Worm (Caenorhabditis elegans): Measurements from ENCODE around the gene F54H5.3.
"Not testable (repeated sequence)": the region's sequence is repeated elsewhere in the genome, so short reads cannot be mapped to it uniquely, and the experiment has no call there.

F54H5.3 gene

ce11 chrII:6616770-6617169 lies 5.2 kb upstream of the F54H5.3 start, which contains the start of gene klf-3:
Gene klf-3 (plus strand): TSS chrII:6616878.
- TF ChIP-seq F44E2.7 (GFP tag; IDR thresholded peaks at IDR 0.05) (no peak), zfp-2 (tag; optimal IDR thresholded peaks at IDR 0.05) (no peak), fkh-10 (GFP tag; optimal IDR thresholded peaks at IDR 0.05) (no peak), cey-2 (tag; optimal IDR thresholded peaks at IDR 0.05; ENCODE audit: borderline replicate concordance, insufficient read depth) (no peak), saeg-2 (GFP tag; IDR thresholded peaks at IDR 0.05) (no peak), ceh-62 (tag; optimal IDR thresholded peaks at IDR 0.05) (no peak)

ce11 chrII:6619007-6619406 lies 3.0 kb upstream of the F54H5.3 start:
- TF ChIP-seq skn-1 (tag; optimal IDR thresholded peaks at IDR 0.05) = no peak
- no peak for TF ChIP-seq zag-1 (tag; optimal IDR thresholded peaks at IDR 0.05)
- TF ChIP-seq jun-1 (tag; optimal IDR thresholded peaks at IDR 0.05) = no peak
- peak; percentile 37 for TF ChIP-seq nhr-28 (tag; optimal IDR thresholded peaks at IDR 0.05)
- no peak for TF ChIP-seq hif-1 (tag; optimal IDR thresholded peaks at IDR 0.05)
- TF ChIP-seq aha-1 (tag) = peak; percentile 23
- TF ChIP-seq hlh-30 (tag; optimal IDR thresholded peaks at IDR 0.05; ENCODE audit: insufficient read depth) = no peak
- no peak for TF ChIP-seq php-3 (GFP tag; IDR thresholded peaks at IDR 0.05)
- TF ChIP-seq nhr-76 (tag; optimal IDR thresholded peaks at IDR 0.05) = no peak
- TF ChIP-seq hlh-11 (tag; optimal IDR thresholded peaks at IDR 0.05) = peak; percentile 19
- no peak for TF ChIP-seq zfp-3 (GFP tag; conservative IDR thresholded peaks at IDR 0.05)
- no peak for TF ChIP-seq nhr-25 (tag; optimal IDR thresholded peaks at IDR 0.05; ENCODE audit: borderline replicate concordance, insufficient read depth)
- no peak for TF ChIP-seq daf-12 (tag; optimal IDR thresholded peaks at IDR 0.05)
- TF ChIP-seq lin-29 (GFP tag; IDR thresholded peaks at IDR 0.05) = no peak
- TF ChIP-seq ceh-28 (tag; optimal IDR thresholded peaks at IDR 0.05) = no peak
- peak in 1 of 2 experiments; percentile 18 for TF ChIP-seq mdl-1 (tag; optimal IDR thresholded peaks at IDR 0.05)
- TF ChIP-seq daf-8 (GFP tag; IDR thresholded peaks at IDR 0.05) = no peak
- peak in 1 of 2 experiments; percentile 39 for TF ChIP-seq unc-62 (GFP tag; optimal IDR thresholded peaks at IDR 0.05 in 1 of 2)
- TF ChIP-seq unc-62 (tag; optimal IDR thresholded peaks at IDR 0.05) = no peak
- no peak for TF ChIP-seq tag-97 (GFP tag; IDR thresholded peaks at IDR 0.05)
- no peak for TF ChIP-seq lin-38 (GFP tag; IDR thresholded peaks at IDR 0.05)
- peak; percentile 19 for TF ChIP-seq cey-2 (tag; optimal IDR thresholded peaks at IDR 0.05; ENCODE audit: borderline replicate concordance, insufficient read depth)
- 0 out of 2 replicates have a peak, but pooled peaks have one; percentile 38 for TF ChIP-seq tra-1 (GFP tag; IDR thresholded peaks at IDR 0.05)
- TF ChIP-seq duxl-1 (tag; optimal IDR thresholded peaks at IDR 0.05; ENCODE audit: poor library complexity) = no peak
- TF ChIP-seq dmd-9 (GFP tag; IDR thresholded peaks at IDR 0.05) = no peak
- TF ChIP-seq egl-27 (tag; optimal IDR thresholded peaks at IDR 0.05) = no peak

- TF ChIP-seq pqm-1 (tag; optimal IDR thresholded peaks at IDR 0.05) = peak; percentile 25
- TF ChIP-seq dve-1 (tag; optimal IDR thresholded peaks at IDR 0.05; ENCODE audit: insufficient read depth) = peak; percentile 48
- no peak for TF ChIP-seq nhr-237 (tag; optimal IDR thresholded peaks at IDR 0.05)
- no peak for TF ChIP-seq daf-16 (GFP tag; optimal IDR thresholded peaks at IDR 0.05)
- peak; percentile 9 for TF ChIP-seq daf-16 (tag; optimal IDR thresholded peaks at IDR 0.05)
Measured at ce11 chrII:6625302-6625701, 3.3 kb downstream of the F54H5.3 start, which contains the start of gene F54H5.14. Gene F54H5.14 (minus strand): TSS chrII:6625402.

- TF ChIP-seq cey-2 (tag; optimal IDR thresholded peaks at IDR 0.05; ENCODE audit: borderline replicate concordance, insufficient read depth); madf-5 (GFP tag; IDR thresholded peaks at IDR 0.05); jun-1 (tag; optimal IDR thresholded peaks at IDR 0.05): not testable (repeated sequence)
Measured at ce11 chrII:6627182-6627581, 5.2 kb downstream of the F54H5.3 start, which contains the start of the genes F54H5.5 and F54H5.2. Gene F54H5.5 (minus strand): TSS chrII:6627282. Gene F54H5.2 (plus strand): TSS chrII:6627484.

Data from whole organism, L4 larva.